Worm (Caenorhabditis elegans): ENCODE data around the gene ZK1320.7.

ce11 chrII:9690067-9690632, 18.7 kb downstream of the ZK1320.7 start:
- TF ChIP-seq him-1 (tag; optimal IDR thresholded peaks at IDR 0.05) = no peak
- no peak for TF ChIP-seq W03F9.2 (tag; optimal IDR thresholded peaks at IDR 0.05)

All from whole organism, L4/young adult.